Worm (Caenorhabditis elegans) whole organism, L1 larva: Measurements from ENCODE around the gene srw-141.
"Not testable (repeated sequence)": the region's sequence is repeated elsewhere in the genome, so short reads cannot be mapped to it uniquely, and the experiment has no call there.

Experiments used
- F16B12.6 ChIP-seq: fragments of 150-350 bp; optimal IDR thresholded peaks from 2 replicates; lab custom pipeline; 2014; ENCODE audit warnings: missing biosample characterization, missing genetic modification characterization
- Y116A8C.19 ChIP-seq: sonication (generic microtip); optimal IDR thresholded peaks from 2 replicates; lab custom pipeline; 2016; ENCODE audit warnings: missing compliant biosample characterization, missing genetic modification characterization, borderline replicate concordance
- aha-1 ChIP-seq: fragments of 150-350 bp; optimal IDR thresholded peaks from 2 replicates; lab custom pipeline; 2014; ENCODE audit warnings: missing biosample characterization, missing genetic modification characterization
- alr-1 ChIP-seq: fragments of 200-800 bp; sonication (Bioruptor generic); optimal IDR thresholded peaks from 2 replicates; lab custom pipeline; 2018; ENCODE audit warnings: borderline replicate concordance, mild to moderate bottlenecking, missing genetic modification characterization, missing compliant biosample characterization
- aly-2 ChIP-seq: fragments of 150-350 bp; optimal IDR thresholded peaks from 2 replicates; lab custom pipeline; 2014; ENCODE audit warnings: missing biosample characterization, missing genetic modification characterization
- ceh-63 ChIP-seq: fragments of 200-800 bp; sonication (Bioruptor generic); optimal IDR thresholded peaks from 2 replicates; lab custom pipeline; 2018; ENCODE audit warnings: mild to moderate bottlenecking, missing genetic modification characterization, missing compliant biosample characterization
- ceh-8 ChIP-seq: fragments of 200-800 bp; sonication (Bioruptor generic); optimal IDR thresholded peaks from 2 replicates; lab custom pipeline; 2018; ENCODE audit warnings: mild to moderate bottlenecking, missing genetic modification characterization, moderate library complexity, missing compliant biosample characterization
- ceh-82 ChIP-seq, 3 experiments: fragments of 150-350 bp in 1 of 3; sonication (generic microtip) in 2 of 3; optimal IDR thresholded peaks; 2 replicates each; lab custom pipeline; 2014 to 2017; ENCODE audit warnings: missing biosample characterization in 3 of 3, missing genetic modification characterization in 3 of 3
- ceh-88 ChIP-seq: fragments of 200-800 bp; sonication (Bioruptor generic); IDR thresholded peaks from 2 replicates; pipeline ENCODE4 v1.3.6; 2022; ENCODE audit warnings: missing genetic modification characterization, missing compliant biosample characterization
- dpl-1 ChIP-seq, 3 experiments: fragments of 150-350 bp in 2 of 3; sonication (generic microtip) in 1 of 3; optimal IDR thresholded peaks; 2 replicates each; lab custom pipeline; 2014 to 2017; ENCODE audit warnings: missing biosample characterization in 3 of 3, missing genetic modification characterization in 3 of 3, missing genetic modification reagents in 3 of 3
- dsc-1 ChIP-seq: sonication (generic microtip); optimal IDR thresholded peaks from 2 replicates; lab custom pipeline; 2016; ENCODE audit warnings: mild to moderate bottlenecking, missing genetic modification characterization, missing compliant biosample characterization
- egl-13 ChIP-seq: sonication (generic microtip); optimal IDR thresholded peaks from 2 replicates; lab custom pipeline; 2016; ENCODE audit warnings: missing genotype, missing genetic modification reagents, missing genetic modification characterization, missing compliant biosample characterization
- egl-27 ChIP-seq, 2 experiments: fragments of 150-350 bp in 1 of 2; sonication (generic microtip); optimal IDR thresholded peaks; 3 replicates each; lab custom pipeline; 2017 to 2018; ENCODE audit warnings: missing biosample characterization in 2 of 2, missing genetic modification characterization in 2 of 2, missing genetic modification reagents in 2 of 2
- elt-2 ChIP-seq: sonication (generic microtip); optimal IDR thresholded peaks from 2 replicates; lab custom pipeline; 2016; ENCODE audit warnings: missing genetic modification characterization, mild to moderate bottlenecking, inconsistent platforms, missing compliant biosample characterization, missing genetic modification reagents
- ets-5 ChIP-seq: fragments of 200-800 bp; sonication (Bioruptor generic); IDR thresholded peaks from 2 replicates; pipeline ENCODE4 v1.3.6; 2022; ENCODE audit warnings: missing genetic modification characterization, missing compliant biosample characterization
- fos-1 ChIP-seq: fragments of 150-350 bp; optimal IDR thresholded peaks from 2 replicates; lab custom pipeline; 2014; ENCODE audit warnings: missing biosample characterization, missing genetic modification characterization
- grh-1 ChIP-seq: fragments of 200-800 bp; sonication (Bioruptor generic); IDR thresholded peaks from 2 replicates; pipeline ENCODE4 v1.3.6; 2022; ENCODE audit warnings: missing genetic modification reagents, missing genetic modification characterization, missing compliant biosample characterization
- hlh-4 ChIP-seq: sonication (generic microtip); optimal IDR thresholded peaks from 2 replicates; lab custom pipeline; 2016; ENCODE audit warnings: mild to moderate bottlenecking, missing genetic modification characterization, missing compliant biosample characterization
- irx-1 ChIP-seq: sonication (generic microtip); optimal IDR thresholded peaks from 2 replicates; lab custom pipeline; 2016; ENCODE audit warnings: missing genetic modification characterization, missing compliant biosample characterization
- jun-1 ChIP-seq: fragments of 150-350 bp; optimal IDR thresholded peaks from 2 replicates; lab custom pipeline; 2014; ENCODE audit warnings: missing biosample characterization, missing genetic modification reagents, missing genetic modification characterization
- lin-14 ChIP-seq: fragments of 200-800 bp; sonication (Bioruptor generic); optimal IDR thresholded peaks from 2 replicates; lab custom pipeline; 2018; ENCODE audit warnings: mild to moderate bottlenecking, missing genetic modification characterization, moderate library complexity, missing compliant biosample characterization
- lin-15B ChIP-seq: fragments of 150-350 bp; sonication (generic microtip); optimal IDR thresholded peaks from 3 replicates; lab custom pipeline; 2014; ENCODE audit warnings: missing biosample characterization, missing genetic modification characterization
- lin-35 ChIP-seq, 2 experiments: fragments of 150-350 bp; optimal IDR thresholded peaks; 2 replicates each; lab custom pipeline; 2014; ENCODE audit warnings: missing biosample characterization in 2 of 2, missing genetic modification characterization in 2 of 2, missing genetic modification reagents in 2 of 2
- lin-39 ChIP-seq: fragments of 150-350 bp; optimal IDR thresholded peaks from 2 replicates; lab custom pipeline; 2014; ENCODE audit warnings: missing biosample characterization, missing genetic modification reagents, missing genetic modification characterization
- lir-3 ChIP-seq: sonication (generic microtip); optimal IDR thresholded peaks from 2 replicates; lab custom pipeline; 2016; ENCODE audit warnings: mild to moderate bottlenecking, missing genetic modification characterization, moderate library complexity, missing compliant biosample characterization; ENCODE audit not compliant: poor library complexity
- lsy-2 ChIP-seq, 2 experiments: fragments of 150-350 bp; optimal IDR thresholded peaks; 2 replicates each; lab custom pipeline; 2014; ENCODE audit warnings: missing biosample characterization in 2 of 2, missing genetic modification characterization in 2 of 2
- mef-2 ChIP-seq: fragments of 150-350 bp; optimal IDR thresholded peaks from 2 replicates; lab custom pipeline; 2014; ENCODE audit warnings: missing biosample characterization, missing genetic modification characterization
- nhr-19 ChIP-seq: fragments of 200-800 bp; sonication (Bioruptor generic); conservative IDR thresholded peaks from 2 replicates; pipeline ENCODE4 v1.3.6; 2022; ENCODE audit warnings: missing genetic modification characterization, missing compliant biosample characterization
- nhr-71 ChIP-seq: sonication (generic microtip); optimal IDR thresholded peaks from 2 replicates; lab custom pipeline; 2016; ENCODE audit warnings: mild to moderate bottlenecking, missing genetic modification characterization, moderate library complexity, missing compliant biosample characterization
- nhr-84 ChIP-seq: sonication (generic microtip); optimal IDR thresholded peaks from 2 replicates; lab custom pipeline; 2017; ENCODE audit warnings: missing biosample characterization, missing genetic modification characterization
- pqm-1 ChIP-seq: sonication (generic microtip); optimal IDR thresholded peaks from 3 replicates; lab custom pipeline; 2017; ENCODE audit warnings: missing biosample characterization, missing genetic modification characterization
- rnt-1 ChIP-seq: sonication (generic microtip); optimal IDR thresholded peaks from 2 replicates; lab custom pipeline; 2016; ENCODE audit warnings: mild to moderate bottlenecking, missing genetic modification characterization, moderate library complexity, missing compliant biosample characterization
- snu-23 ChIP-seq: sonication (generic microtip); optimal IDR thresholded peaks from 2 replicates; lab custom pipeline; 2016; ENCODE audit warnings: missing genetic modification characterization, missing compliant biosample characterization
- sox-4 ChIP-seq: sonication (generic microtip); optimal IDR thresholded peaks from 2 replicates; lab custom pipeline; 2016; ENCODE audit warnings: missing genetic modification characterization, missing compliant biosample characterization
- sptf-1 ChIP-seq: fragments of 150-350 bp; optimal IDR thresholded peaks from 2 replicates; lab custom pipeline; 2014; ENCODE audit warnings: missing biosample characterization, missing genetic modification characterization
- unc-130 ChIP-seq: fragments of 150-350 bp; optimal IDR thresholded peaks from 2 replicates; lab custom pipeline; 2017; ENCODE audit warnings: missing biosample characterization, missing genetic modification characterization, inconsistent platforms
- unc-62 ChIP-seq: fragments of 150-350 bp; optimal IDR thresholded peaks from 2 replicates; lab custom pipeline; 2014; ENCODE audit warnings: missing biosample characterization, missing genetic modification reagents, missing genetic modification characterization

Gene srw-141

ce11 chrV:2979978-2980377 is 41.6 kb upstream of the srw-141 start, which contains the start of gene srw-118:
TSS of gene srw-118 (minus strand) at chrV:2980078.
- no peak for TF ChIP-seq lin-35 (GFP tag; optimal IDR thresholded peaks at IDR 0.05; lab: Kevin White, UChicago)
- no peak for TF ChIP-seq lir-3 (tag; lab: Kevin White, UChicago)
- TF ChIP-seq snu-23 (GFP tag; lab: Kevin White, UChicago) = no peak
- TF ChIP-seq ets-5 (GFP tag; lab: Robert Waterston, UW) = no peak
- TF ChIP-seq irx-1 = no peak
- TF ChIP-seq sptf-1 (tag; lab: Kevin White, UChicago) = no peak
- TF ChIP-seq unc-62 (GFP tag; lab: Kevin White, UChicago) = no peak
- no peak for TF ChIP-seq lsy-2 (tag; optimal IDR thresholded peaks at IDR 0.05; lab: Kevin White, UChicago)
- no peak for TF ChIP-seq ceh-8 (GFP tag; lab: Kevin White, UChicago)
- no peak for TF ChIP-seq aha-1 (tag; lab: Kevin White, UChicago)
- no peak for TF ChIP-seq mef-2 (tag; lab: Kevin White, UChicago)
- no peak for TF ChIP-seq fos-1
- TF ChIP-seq dsc-1 = no peak
- no peak for TF ChIP-seq alr-1 (tag; lab: Kevin White, UChicago)
- no peak for TF ChIP-seq aly-2 (tag; lab: Kevin White, UChicago)
- TF ChIP-seq F16B12.6 (tag; lab: Kevin White, UChicago) = no peak
- TF ChIP-seq jun-1 = no peak
- no peak for TF ChIP-seq unc-130

ce11 chrV:2976287-2976686 is 37.9 kb upstream of the srw-141 start, which contains the start of gene srw-124:
TSS of gene srw-124 (plus strand) at chrV:2976587.
- TF ChIP-seq lin-39 (tag; lab: Kevin White, UChicago) = no peak
- no peak for TF ChIP-seq hlh-4 (tag; lab: Kevin White, UChicago)
- TF ChIP-seq ceh-88 (GFP tag; lab: Robert Waterston, UW) = no peak
- TF ChIP-seq lin-15B = no peak
- TF ChIP-seq nhr-19 (GFP tag; lab: Robert Waterston, UW) = no peak
- TF ChIP-seq elt-2 = no peak
- no peak for TF ChIP-seq ceh-63 (GFP tag; lab: Kevin White, UChicago)
- no peak for TF ChIP-seq ceh-82 (tag; optimal IDR thresholded peaks at IDR 0.05; lab: Kevin White, UChicago)
- TF ChIP-seq ceh-8 (GFP tag; lab: Kevin White, UChicago) = no peak
- TF ChIP-seq dpl-1 (GFP tag; optimal IDR thresholded peaks at IDR 0.05; lab: Kevin White, UChicago) = no peak
- no peak for TF ChIP-seq unc-130
- TF ChIP-seq lsy-2 (tag; optimal IDR thresholded peaks at IDR 0.05; lab: Kevin White, UChicago) = no peak
- TF ChIP-seq egl-27 (tag; optimal IDR thresholded peaks at IDR 0.05; lab: Kevin White, UChicago) = no peak
- no peak for TF ChIP-seq rnt-1
- no peak for TF ChIP-seq pqm-1 (tag; lab: Kevin White, UChicago)
- no peak for TF ChIP-seq nhr-84

ce11 chrV:2975285-2975684 is 36.9 kb upstream of the srw-141 start, which contains the start of gene srw-123:
TSS of gene srw-123 (minus strand) at chrV:2975385.
- TF ChIP-seq elt-2, nhr-71, lin-15B: not testable (repeated sequence)

ce11 chrV:2971307-2971999 is 33.1 kb upstream of the srw-141 start, which contains the start of gene srw-129:
TSS of gene srw-129 (plus strand) at chrV:2971949.
- TF ChIP-seq sox-4 (tag; lab: Kevin White, UChicago) (no peak), lin-15B (no peak)
- TF ChIP-seq, all 84 proteins: peak for 0

- TF ChIP-seq lsy-2 (tag; optimal IDR thresholded peaks at IDR 0.05; lab: Kevin White, UChicago) (no peak), grh-1 (no peak), egl-13 (no peak), ceh-88 (GFP tag; lab: Robert Waterston, UW) (no peak), nhr-71 (no peak), pqm-1 (tag; lab: Kevin White, UChicago) (no peak), lin-14 (no peak), aly-2 (tag; lab: Kevin White, UChicago) (no peak), Y116A8C.19 (no peak)
Measured at ce11 chrV:2964786-2965185, 26.4 kb upstream of the srw-141 start, which contains the start of gene srh-88. TSS of gene srh-88 (minus strand) at chrV:2964886.
